Fruit fly (Drosophila melanogaster): ENCODE data around the gene CG3345.

The CG3345 gene

DNA sequence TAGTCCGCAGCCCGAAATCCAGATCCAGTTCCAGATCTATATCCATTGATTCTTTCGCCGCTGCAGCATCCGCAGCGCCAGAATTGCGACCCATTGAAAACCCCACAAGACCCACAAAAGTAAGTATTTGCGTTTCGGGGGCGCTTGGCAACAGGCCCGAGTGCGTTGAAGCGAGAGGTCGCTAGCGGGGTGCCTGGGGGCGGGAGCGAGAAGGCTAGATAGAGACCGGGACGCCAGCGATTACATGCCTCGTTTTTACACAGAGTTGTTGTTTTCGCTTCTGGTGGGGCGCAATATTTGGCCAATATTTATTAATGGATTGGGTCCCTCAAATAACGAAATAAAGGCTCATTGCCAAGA is 29.4 kb downstream of the CG3345 start (continued):
- TF ChIP-seq dmrt11E (tag; optimal IDR thresholded peaks at IDR 0.05) (no peak), Poxn (GFP tag; IDR thresholded peaks at IDR 0.05) (no peak), CG15073 (GFP tag; optimal IDR thresholded peaks at IDR 0.05) (no peak), CG12942 (GFP tag; optimal IDR thresholded peaks at IDR 0.05) (no peak), emc (GFP tag; optimal IDR thresholded peaks at IDR 0.05) (no peak), CG12219 (GFP tag; optimal IDR thresholded peaks at IDR 0.05) (no peak), CG9437 (GFP tag; optimal IDR thresholded peaks at IDR 0.05) (no peak), sd (tag; optimal IDR thresholded peaks at IDR 0.05) (no peak), CG33213 (GFP tag; optimal IDR thresholded peaks at IDR 0.05) (no peak), CG13894 (tag; optimal IDR thresholded peaks at IDR 0.05) (peak; percentile 65), CG1647 (GFP tag; optimal IDR thresholded peaks at IDR 0.05) (no peak), GATAe (GFP tag; conservative IDR thresholded peaks at IDR 0.05) (no peak), CG5245 (GFP tag; optimal IDR thresholded peaks at IDR 0.05) (no peak), unpg (GFP tag; optimal IDR thresholded peaks at IDR 0.05) (no peak), CG4404 (GFP tag; IDR thresholded peaks at IDR 0.05) (no peak), ro (GFP tag; IDR thresholded peaks at IDR 0.05) (no peak), CG34422 (GFP tag; IDR thresholded peaks at IDR 0.05) (peak; percentile 54; the same call in 1 of the 3 replicates), CG10654 (GFP tag; optimal IDR thresholded peaks at IDR 0.05) (no peak), tap (tag; optimal IDR thresholded peaks at IDR 0.05) (no peak), Chrac-16 (GFP tag; optimal IDR thresholded peaks at IDR 0.05) (no peak), CG12236 (GFP tag; optimal IDR thresholded peaks at IDR 0.05) (no peak), CG10462 (GFP tag; optimal IDR thresholded peaks at IDR 0.05) (no peak), CG6683 (GFP tag; optimal IDR thresholded peaks at IDR 0.05) (no peak), CG10543 (GFP tag; optimal IDR thresholded peaks at IDR 0.05) (peak; percentile 63), croc (GFP tag; conservative IDR thresholded peaks at IDR 0.05) (no peak), gro (GFP tag; optimal IDR thresholded peaks at IDR 0.05) (no peak), CG4854 (GFP tag; optimal IDR thresholded peaks at IDR 0.05) (no peak), crc (GFP tag; optimal IDR thresholded peaks at IDR 0.05) (no peak), NFAT (GFP tag; IDR thresholded peaks at IDR 0.05) (no peak), pfk (GFP tag; optimal IDR thresholded peaks at IDR 0.05) (peak; percentile 9), Fer3 (tag; optimal IDR thresholded peaks at IDR 0.05) (no peak), lov (optimal IDR thresholded peaks at IDR 0.05) (no peak), lov (GFP tag; IDR thresholded peaks at IDR 0.05) (no peak; the same call in 2 of the 3 replicates), Neu2 (GFP tag; optimal IDR thresholded peaks at IDR 0.05; ENCODE audit: borderline replicate concordance) (no peak), CG43689 (GFP tag; IDR thresholded peaks at IDR 0.05) (no peak), HLH4C (GFP tag; IDR thresholded peaks at IDR 0.05; ENCODE audit: partially characterized antibody) (no peak), CG16813 (GFP tag; IDR thresholded peaks at IDR 0.05; ENCODE audit: partially characterized antibody) (no peak), knrl (GFP tag; IDR thresholded peaks at IDR 0.05; ENCODE audit: partially characterized antibody) (no peak), CG14441 (GFP tag; IDR thresholded peaks at IDR 0.05) (no peak), cwo (GFP tag; optimal IDR thresholded peaks at IDR 0.05) (no peak), Oli (tag; optimal IDR thresholded peaks at IDR 0.05) (no peak), Med (GFP tag) (peak; percentile 30), Abd-B (GFP tag; optimal IDR thresholded peaks at IDR 0.05) (no peak), CG7786 (GFP tag; optimal IDR thresholded peaks at IDR 0.05) (no peak), CG6654 (GFP tag; optimal IDR thresholded peaks at IDR 0.05) (no peak), Deaf1 (tag; optimal IDR thresholded peaks at IDR 0.05) (peak; percentile 79), gce (GFP tag; IDR thresholded peaks at IDR 0.05) (no peak), CG8944 (GFP tag; optimal IDR thresholded peaks at IDR 0.05) (no peak), Hand (GFP tag; optimal IDR thresholded peaks at IDR 0.05) (no peak), CG32772 (GFP tag; IDR thresholded peaks at IDR 0.05) (no peak), zen2 (GFP tag; IDR thresholded peaks at IDR 0.05; ENCODE audit: partially characterized antibody) (no peak), usp (GFP tag; optimal IDR thresholded peaks at IDR 0.05) (no peak)
